Fruit fly (Drosophila melanogaster) whole organism, embryonic: ENCODE data around the gene Lgr3.

Source experiments
- BtbVII ChIP-seq: fragments of 200-800 bp; sonication (Bioruptor generic); optimal IDR thresholded peaks from 3 replicates; lab custom pipeline; 2017; ENCODE audit warnings: missing biosample characterization, mild to moderate bottlenecking, missing genetic modification characterization
- C15 ChIP-seq: fragments of 200-800 bp; sonication (Bioruptor generic); IDR thresholded peaks from 3 replicates; pipeline ENCODE4 v1.3.6; 2022; ENCODE audit warnings: missing biosample characterization, missing genetic modification characterization
- CG10209 ChIP-seq: fragments of 200-800 bp; sonication (Bioruptor generic); optimal IDR thresholded peaks from 3 replicates; lab custom pipeline; 2017; ENCODE audit warnings: missing biosample characterization, mild to moderate bottlenecking, missing genetic modification characterization, missing genetic modification reagents
- CG10654 ChIP-seq: fragments of 200-800 bp; sonication (Bioruptor generic); optimal IDR thresholded peaks from 2 replicates; lab custom pipeline; 2016; ENCODE audit warnings: missing biosample characterization, missing genetic modification characterization
- CG10959 ChIP-seq: fragments of 200-800 bp; sonication (Bioruptor generic); IDR thresholded peaks from 2 replicates; pipeline ENCODE4 v1.3.6; 2022; ENCODE audit warnings: missing biosample characterization, missing genetic modification characterization
- CG14014 ChIP-seq: fragments of 200-800 bp; sonication (Bioruptor generic); IDR thresholded peaks from 2 replicates; pipeline ENCODE4 v1.3.6; 2022; ENCODE audit warnings: missing biosample characterization, missing genetic modification characterization
- CG15269 ChIP-seq: fragments of 200-800 bp; sonication (Bioruptor generic); optimal IDR thresholded peaks from 2 replicates; lab custom pipeline; 2018; ENCODE audit warnings: missing biosample characterization, mild to moderate bottlenecking, missing genetic modification characterization, moderate library complexity
- CG17186 ChIP-seq: fragments of 200-800 bp; sonication (Bioruptor generic); optimal IDR thresholded peaks from 3 replicates; lab custom pipeline; 2017; ENCODE audit warnings: missing biosample characterization, missing genetic modification reagents, missing genetic modification characterization
- CG18764 ChIP-seq: fragments of 200-800 bp; sonication (Bioruptor generic); optimal IDR thresholded peaks from 3 replicates; lab custom pipeline; 2016; ENCODE audit warnings: missing biosample characterization, missing genetic modification characterization
- CG2712 ChIP-seq: fragments of 200-800 bp; optimal IDR thresholded peaks from 3 replicates; lab custom pipeline; 2019; ENCODE audit warnings: missing biosample characterization, mild to moderate bottlenecking, missing genetic modification characterization, moderate library complexity
- CG2889 ChIP-seq: fragments of 200-800 bp; sonication (Bioruptor generic); IDR thresholded peaks from 3 replicates; pipeline ENCODE4 v1.3.6; 2022; ENCODE audit warnings: missing biosample characterization, missing genetic modification characterization
- CG33557 ChIP-seq: fragments of 200-800 bp; sonication (Bioruptor generic); optimal IDR thresholded peaks from 2 replicates; lab custom pipeline; 2019; ENCODE audit warnings: missing biosample characterization, mild to moderate bottlenecking, missing genetic modification characterization, moderate library complexity
- CG34422 ChIP-seq: fragments of 200-800 bp; sonication (Bioruptor generic); IDR thresholded peaks from 3 replicates; pipeline ENCODE4 v1.3.6; 2022; ENCODE audit warnings: missing biosample characterization, missing genetic modification characterization
- CG4854 ChIP-seq: fragments of 200-800 bp; sonication (Bioruptor generic); optimal IDR thresholded peaks from 2 replicates; lab custom pipeline; 2016; ENCODE audit warnings: missing biosample characterization, missing genetic modification characterization, inconsistent platforms
- CG5953 ChIP-seq: fragments of 200-800 bp; sonication (Bioruptor generic); IDR thresholded peaks from 2 replicates; pipeline ENCODE4 v1.3.6; 2022; ENCODE audit warnings: missing biosample characterization, missing genetic modification characterization
- CG6854 ChIP-seq: fragments of 200-800 bp; sonication (Bioruptor generic); optimal IDR thresholded peaks from 3 replicates; lab custom pipeline; 2017; ENCODE audit warnings: missing biosample characterization, mild to moderate bottlenecking, missing genetic modification characterization
- CG7963 ChIP-seq: fragments of 200-800 bp; sonication (Bioruptor generic); IDR thresholded peaks from 3 replicates; pipeline ENCODE4 v1.3.6; 2022; ENCODE audit warnings: missing biosample characterization, missing genetic modification characterization; ENCODE audit not compliant: partially characterized antibody
- CG8478 ChIP-seq: fragments of >200 bp; optimal IDR thresholded peaks from 2 replicates; lab custom pipeline; 2018
- Dek ChIP-seq: fragments of 200-800 bp; sonication (Bioruptor generic); optimal IDR thresholded peaks from 3 replicates; lab custom pipeline; 2019; ENCODE audit warnings: missing biosample characterization, mild to moderate bottlenecking, missing genetic modification characterization, moderate library complexity
- Hand ChIP-seq: fragments of 200-800 bp; sonication (Bioruptor generic); optimal IDR thresholded peaks from 2 replicates; lab custom pipeline; 2017; ENCODE audit warnings: mild to moderate bottlenecking, missing biosample characterization, missing genetic modification reagents, missing genetic modification characterization
- Hsf ChIP-seq: fragments of 200-800 bp; sonication (Bioruptor generic); optimal IDR thresholded peaks from 3 replicates; lab custom pipeline; 2016; ENCODE audit warnings: missing biosample characterization, missing genetic modification characterization
- Mes4 ChIP-seq: fragments of 200-800 bp; sonication (Bioruptor generic); optimal IDR thresholded peaks from 2 replicates; lab custom pipeline; 2016; ENCODE audit warnings: missing biosample characterization, missing genetic modification characterization
- Nf-YC ChIP-seq: fragments of 200-800 bp; optimal IDR thresholded peaks from 3 replicates; lab custom pipeline; 2019; ENCODE audit warnings: missing biosample characterization, mild to moderate bottlenecking, missing genetic modification characterization, moderate library complexity
- PHDP ChIP-seq: fragments of 200-800 bp; sonication (Bioruptor generic); optimal IDR thresholded peaks from 3 replicates; lab custom pipeline; 2018; ENCODE audit warnings: missing biosample characterization, mild to moderate bottlenecking, missing genetic modification characterization, moderate library complexity
- Rfx ChIP-seq: fragments of 200-800 bp; sonication (Bioruptor generic); IDR thresholded peaks from 2 replicates; pipeline ENCODE4 v1.3.6; 2022; ENCODE audit warnings: missing biosample characterization, missing genetic modification characterization
- Scr ChIP-seq: fragments of 200-800 bp; sonication (Bioruptor generic); IDR thresholded peaks from 2 replicates; pipeline ENCODE4 v1.3.6; 2022; ENCODE audit warnings: missing biosample characterization, missing genetic modification characterization; ENCODE audit not compliant: partially characterized antibody
- Stat92E ChIP-seq, 3 experiments: fragments of >200 bp in 2 of 3; fragments of 200-800 bp in 1 of 3; sonication (Bioruptor generic) in 1 of 3; optimal IDR thresholded peaks; 2 replicates each; lab custom pipeline; 2017 to 2019; ENCODE audit warnings: missing biosample characterization in 3 of 3, missing genetic modification characterization in 3 of 3, mild to moderate bottlenecking in 1 of 3, moderate library complexity in 1 of 3
- Taf1 ChIP-seq: fragments of 200-800 bp; sonication (Bioruptor generic); IDR thresholded peaks from 2 replicates; pipeline ENCODE4 v1.3.6; 2022; ENCODE audit warnings: missing biosample characterization, missing genetic modification characterization
- Usf ChIP-seq: fragments of 200-800 bp; sonication (Bioruptor generic); optimal IDR thresholded peaks from 2 replicates; lab custom pipeline; 2017; ENCODE audit warnings: missing genotype, missing biosample characterization, missing genetic modification characterization
- ab ChIP-seq: fragments of 200-800 bp; sonication (Bioruptor generic); optimal IDR thresholded peaks from 2 replicates; lab custom pipeline; 2016; ENCODE audit warnings: missing biosample characterization, missing genetic modification characterization
- gce ChIP-seq: fragments of 200-800 bp; sonication (Bioruptor generic); IDR thresholded peaks from 3 replicates; pipeline ENCODE4 v1.3.6; 2022; ENCODE audit warnings: missing biosample characterization, missing genetic modification characterization
- hb ChIP-seq: fragments of 200-800 bp; sonication (Bioruptor generic); IDR thresholded peaks from 3 replicates; pipeline ENCODE4 v1.3.6; 2022; ENCODE audit warnings: missing biosample characterization, missing genetic modification characterization; ENCODE audit not compliant: partially characterized antibody
- hkb ChIP-seq, 2 experiments: fragments of 200-800 bp in 1 of 2; fragments of >200 bp in 1 of 2; sonication (Bioruptor generic) in 1 of 2; IDR thresholded peaks in 1 of 2; optimal IDR thresholded peaks in 1 of 2; 2 replicates each; pipeline versions ENCODE4 v1.3.6 to Lab custom; 2017 to 2022; ENCODE audit warnings: missing biosample characterization in 1 of 2, missing genetic modification characterization in 1 of 2
- inv ChIP-seq: fragments of 200-800 bp; sonication (Bioruptor generic); IDR thresholded peaks from 2 replicates; pipeline ENCODE4 v1.3.6; 2022; ENCODE audit warnings: missing biosample characterization, missing genetic modification characterization; ENCODE audit not compliant: partially characterized antibody
- kah ChIP-seq: fragments of 200-800 bp; sonication (Bioruptor generic); optimal IDR thresholded peaks from 2 replicates; lab custom pipeline; 2018; ENCODE audit warnings: missing biosample characterization, mild to moderate bottlenecking, missing genetic modification characterization
- knrl ChIP-seq: fragments of 200-800 bp; sonication (Bioruptor generic); IDR thresholded peaks from 3 replicates; pipeline ENCODE4 v1.3.6; 2022; ENCODE audit warnings: missing biosample characterization, missing genetic modification characterization; ENCODE audit not compliant: partially characterized antibody
- nom ChIP-seq: fragments of 200-800 bp; sonication (Bioruptor generic); optimal IDR thresholded peaks from 2 replicates; lab custom pipeline; 2017; ENCODE audit warnings: missing biosample characterization, missing genetic modification characterization, mild to moderate bottlenecking, moderate library complexity, missing genetic modification reagents
- p53 ChIP-seq: fragments of 200-800 bp; sonication (Bioruptor generic); optimal IDR thresholded peaks from 2 replicates; lab custom pipeline; 2016; ENCODE audit warnings: missing biosample characterization, missing genetic modification characterization
- pan ChIP-seq, 4 experiments: fragments of >200 bp in 3 of 4; fragments of 200-800 bp in 1 of 4; sonication (Bioruptor generic) in 1 of 4; optimal IDR thresholded peaks in 3 of 4; IDR thresholded peaks in 1 of 4; 2 replicates each; pipeline versions ENCODE4 v1.3.6 to Lab custom; 2017 to 2022; ENCODE audit warnings: missing biosample characterization in 2 of 4, missing genetic modification characterization in 2 of 4, mixed read lengths in 1 of 4
- phol ChIP-seq: fragments of 200-800 bp; sonication (Bioruptor generic); optimal IDR thresholded peaks from 3 replicates; lab custom pipeline; 2018; ENCODE audit warnings: missing biosample characterization, mild to moderate bottlenecking, missing genetic modification characterization, moderate library complexity
- pum ChIP-seq: fragments of 200-800 bp; sonication (Bioruptor generic); optimal IDR thresholded peaks from 2 replicates; lab custom pipeline; 2016; ENCODE audit warnings: missing biosample characterization, missing genetic modification characterization
- rib ChIP-seq: fragments of 200-800 bp; sonication (Bioruptor generic); IDR thresholded peaks from 2 replicates; pipeline ENCODE4 v1.3.6; 2022; ENCODE audit warnings: missing biosample characterization, missing genetic modification characterization
- sima ChIP-seq: fragments of 200-800 bp; sonication (Bioruptor generic); optimal IDR thresholded peaks from 2 replicates; lab custom pipeline; 2016; ENCODE audit warnings: missing biosample characterization, missing genetic modification characterization
- sqz ChIP-seq: fragments of 200-800 bp; sonication (Bioruptor generic); optimal IDR thresholded peaks from 3 replicates; lab custom pipeline; 2018; ENCODE audit warnings: missing biosample characterization, mild to moderate bottlenecking, missing genetic modification characterization
- unpg ChIP-seq: fragments of 200-800 bp; sonication (Bioruptor generic); optimal IDR thresholded peaks from 3 replicates; lab custom pipeline; 2018; ENCODE audit warnings: missing biosample characterization, mild to moderate bottlenecking, missing genetic modification characterization, moderate library complexity
- wor ChIP-seq: fragments of 200-800 bp; sonication (Bioruptor generic); IDR thresholded peaks from 2 replicates; pipeline ENCODE4 v1.3.6; 2022; ENCODE audit warnings: missing biosample characterization, missing genetic modification characterization
- zen2 ChIP-seq: fragments of 200-800 bp; sonication (Bioruptor generic); IDR thresholded peaks from 3 replicates; pipeline ENCODE4 v1.3.6; 2022; ENCODE audit warnings: missing biosample characterization, missing genetic modification characterization; ENCODE audit not compliant: partially characterized antibody

Lgr3 gene

DNA sequence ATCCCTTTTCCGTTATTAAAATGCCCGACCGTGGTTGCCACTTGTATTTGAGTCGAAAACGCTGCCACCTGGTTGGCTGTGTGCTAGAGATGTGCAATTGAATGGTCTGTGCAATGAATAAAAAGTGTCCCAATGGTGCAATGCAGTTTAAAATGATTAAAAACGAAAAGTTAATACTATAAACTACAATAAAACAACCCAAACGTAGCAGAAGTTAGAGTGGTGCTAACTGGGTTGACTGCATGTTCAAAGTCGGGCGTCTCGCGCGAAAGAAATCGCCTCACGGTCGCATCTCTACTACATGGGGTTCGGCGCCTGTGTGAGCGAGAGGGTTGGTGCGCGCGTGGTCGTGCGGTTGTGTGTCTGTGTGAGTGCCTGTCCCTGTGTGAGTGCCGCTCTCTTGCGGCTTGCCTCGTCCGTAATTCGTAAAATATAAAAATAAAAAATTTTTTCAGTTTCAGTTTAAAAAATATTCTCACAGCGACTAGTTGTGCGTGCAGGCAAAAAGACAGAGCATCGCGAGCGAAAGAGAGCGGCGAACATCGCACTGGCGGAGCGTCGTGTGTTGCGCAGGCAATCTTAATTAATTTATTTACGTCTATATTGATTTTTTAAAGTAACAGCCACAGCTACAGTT lies 18.6 kb upstream of the Lgr3 start (continued):
- TF ChIP-seq CG5953 (GFP tag; lab: Robert Waterston, UW) (peak; percentile 83), CG10959 (GFP tag; lab: Robert Waterston, UW) (peak; percentile 81), Nf-YC (peak; percentile 86), p53 (GFP tag; lab: Kevin White, UChicago) (peak; percentile 91), hkb (optimal IDR thresholded peaks at IDR 0.05; lab: Kevin White, UChicago) (peak; percentile 71), hkb (GFP tag; IDR thresholded peaks at IDR 0.05; lab: Robert Waterston, UW) (peak; percentile 84), nom (peak; percentile 27), pan (optimal IDR thresholded peaks at IDR 0.05; lab: Kevin White, UChicago) (no peak), pan (GFP tag; optimal IDR thresholded peaks at IDR 0.05 in 1 of 2, IDR thresholded peaks at IDR 0.05 in 1 of 2) (peak in 1 of 2 experiments; percentile 88), sima (GFP tag; lab: Kevin White, UChicago) (peak; percentile 63), CG17186 (GFP tag; lab: Kevin White, UChicago) (peak; percentile 93), Taf1 (GFP tag; lab: Robert Waterston, UW) (peak; percentile 75; the same call in 1 of the 2 replicates), phol (peak; percentile 95), ab (GFP tag; lab: Kevin White, UChicago) (peak; percentile 72), CG34422 (peak; percentile 91), CG14014 (peak; percentile 91), Dek (peak; percentile 85), CG10209 (peak; percentile 91), PHDP (peak; percentile 89), Stat92E (GFP tag; optimal IDR thresholded peaks at IDR 0.05; lab: Kevin White, UChicago) (peak in 1 of 3 experiments; percentile 89), CG4854 (peak; percentile 77), CG33557 (GFP tag; lab: Kevin White, UChicago) (peak; percentile 89), zen2 (0 out of 3 replicates have a peak, but pooled peaks have one; percentile 66), CG15269 (peak; percentile 88), rib (peak; percentile 70), wor (GFP tag; lab: Robert Waterston, UW) (peak; percentile 81; the same call in 1 of the 2 replicates), inv (peak; percentile 91), hb (GFP tag; lab: Robert Waterston, UW) (peak; percentile 86), BtbVII (peak; percentile 81), gce (GFP tag; lab: Robert Waterston, UW) (peak; percentile 74; the same call in 2 of the 3 replicates), CG6854 (GFP tag; lab: Kevin White, UChicago) (peak; percentile 65), CG2712 (peak; percentile 92), Usf (GFP tag; lab: Kevin White, UChicago) (peak; percentile 89), CG18764 (GFP tag; lab: Kevin White, UChicago) (peak; percentile 87), Rfx (peak; percentile 94), Hsf (GFP tag; lab: Kevin White, UChicago) (peak; percentile 95), sqz (GFP tag; lab: Kevin White, UChicago) (peak; percentile 57), Mes4 (GFP tag; lab: Kevin White, UChicago) (peak; percentile 93), kah (GFP tag; lab: Kevin White, UChicago) (peak; percentile 54), pum (GFP tag; lab: Kevin White, UChicago) (peak; percentile 96), CG7963 (GFP tag; lab: Robert Waterston, UW) (peak; percentile 63; the same call in 2 of the 3 replicates), CG10654 (GFP tag; lab: Kevin White, UChicago) (peak; percentile 92), Hand (peak; percentile 85), Scr (GFP tag; lab: Robert Waterston, UW) (peak; percentile 96), CG2889 (GFP tag; lab: Robert Waterston, UW) (peak; percentile 86), unpg (GFP tag; lab: Kevin White, UChicago) (peak; percentile 90), knrl (GFP tag; lab: Robert Waterston, UW) (peak; percentile 95), C15 (GFP tag; lab: Robert Waterston, UW) (peak; percentile 77; the same call in 2 of the 3 replicates), CG8478 (lab: Kevin White, UChicago) (peak; percentile 91)
